Worm (Caenorhabditis elegans) whole organism, L2 larva: ENCODE measurements around the gene Y17G9A.4.

Experiments
- C34F6.9 ChIP-seq: fragments of 150-350 bp; optimal IDR thresholded peaks from 2 replicates; lab custom pipeline; 2014; ENCODE audit warnings: missing biosample characterization, missing genetic modification characterization
- F13H6.1 ChIP-seq: sonication (generic microtip); optimal IDR thresholded peaks from 2 replicates; lab custom pipeline; 2016; ENCODE audit warnings: missing genetic modification characterization, missing compliant biosample characterization
- R02D3.7 ChIP-seq: fragments of 150-350 bp; optimal IDR thresholded peaks from 2 replicates; lab custom pipeline; 2014; ENCODE audit warnings: missing biosample characterization, missing genetic modification characterization
- Y55F3AM.14 ChIP-seq: fragments of 200-800 bp; sonication (Bioruptor generic); optimal IDR thresholded peaks from 2 replicates; lab custom pipeline; 2018; ENCODE audit warnings: mild to moderate bottlenecking, missing genetic modification characterization, missing compliant biosample characterization
- ZK546.5 ChIP-seq: sonication (generic microtip); optimal IDR thresholded peaks from 2 replicates; lab custom pipeline; 2017; ENCODE audit warnings: missing biosample characterization, missing genetic modification characterization
- alr-1 ChIP-seq: fragments of 150-350 bp; optimal IDR thresholded peaks from 2 replicates; lab custom pipeline; 2014; ENCODE audit warnings: missing biosample characterization, missing genetic modification characterization
- aly-2 ChIP-seq: fragments of 150-350 bp; optimal IDR thresholded peaks from 2 replicates; lab custom pipeline; 2014; ENCODE audit warnings: missing biosample characterization, missing genetic modification characterization
- ama-1 ChIP-seq: fragments of 150-350 bp; optimal IDR thresholded peaks from 2 replicates; lab custom pipeline; 2018; ENCODE audit warnings: inconsistent platforms
- blmp-1 ChIP-seq: sonication (generic microtip); optimal IDR thresholded peaks from 2 replicates; lab custom pipeline; 2017; ENCODE audit warnings: missing genetic modification characterization, mild to moderate bottlenecking, missing compliant biosample characterization, antibody characterized with exemption, moderate library complexity; ENCODE audit not compliant: insufficient read depth
- ceh-16 ChIP-seq: fragments of 150-350 bp; optimal IDR thresholded peaks from 2 replicates; lab custom pipeline; 2014; ENCODE audit warnings: missing biosample characterization, missing genetic modification characterization
- ceh-82 ChIP-seq: fragments of 150-350 bp; optimal IDR thresholded peaks from 2 replicates; lab custom pipeline; 2014; ENCODE audit warnings: missing biosample characterization, missing genetic modification characterization
- crh-2 ChIP-seq: sonication (generic microtip); optimal IDR thresholded peaks from 2 replicates; lab custom pipeline; 2017; ENCODE audit warnings: missing biosample characterization, missing genetic modification characterization
- dmd-4 ChIP-seq: sonication (generic microtip); optimal IDR thresholded peaks from 2 replicates; lab custom pipeline; 2017; ENCODE audit warnings: missing biosample characterization, missing genetic modification characterization
- egl-27 ChIP-seq: sonication (generic microtip); optimal IDR thresholded peaks from 3 replicates; lab custom pipeline; 2017; ENCODE audit warnings: missing biosample characterization, missing genetic modification reagents, missing genetic modification characterization
- elt-1 ChIP-seq: fragments of 150-350 bp; optimal IDR thresholded peaks from 2 replicates; lab custom pipeline; 2014; ENCODE audit warnings: missing biosample characterization, missing genetic modification characterization
- elt-3 ChIP-seq: sonication (generic microtip); optimal IDR thresholded peaks from 2 replicates; lab custom pipeline; 2017; ENCODE audit warnings: missing biosample characterization, missing genetic modification characterization
- fos-1 ChIP-seq: fragments of 150-350 bp; optimal IDR thresholded peaks from 2 replicates; lab custom pipeline; 2014; ENCODE audit warnings: missing biosample characterization, missing genetic modification characterization
- gmeb-1 ChIP-seq: fragments of 150-350 bp; optimal IDR thresholded peaks from 2 replicates; lab custom pipeline; 2014; ENCODE audit warnings: missing biosample characterization, missing genetic modification characterization
- lin-11 ChIP-seq: fragments of 150-350 bp; sonication (generic microtip); optimal IDR thresholded peaks from 2 replicates; lab custom pipeline; 2014; ENCODE audit warnings: missing biosample characterization, missing genetic modification characterization, inconsistent platforms, mixed read lengths
- lin-13 ChIP-seq: fragments of 150-350 bp; optimal IDR thresholded peaks from 2 replicates; lab custom pipeline; 2014; ENCODE audit warnings: missing biosample characterization, missing genetic modification reagents, missing genetic modification characterization
- lin-39 ChIP-seq: fragments of 150-350 bp; optimal IDR thresholded peaks from 2 replicates; lab custom pipeline; 2014; ENCODE audit warnings: missing biosample characterization, missing genetic modification reagents, missing genetic modification characterization
- lsy-2 ChIP-seq, 2 experiments: fragments of 150-350 bp in 1 of 2; sonication (generic microtip) in 1 of 2; optimal IDR thresholded peaks; 2 replicates each; lab custom pipeline; 2014 to 2017; ENCODE audit warnings: missing biosample characterization in 2 of 2, missing genetic modification characterization in 2 of 2
- mab-5 ChIP-seq: fragments of 150-350 bp; optimal IDR thresholded peaks from 2 replicates; lab custom pipeline; 2014; ENCODE audit warnings: missing biosample characterization, missing genetic modification characterization
- mbf-1 ChIP-seq: sonication (generic microtip); optimal IDR thresholded peaks from 2 replicates; lab custom pipeline; 2017; ENCODE audit warnings: missing biosample characterization, missing genetic modification characterization
- mdl-1 ChIP-seq, 2 experiments: fragments of 150-350 bp in 1 of 2; sonication (generic microtip) in 1 of 2; optimal IDR thresholded peaks; 2 replicates each; lab custom pipeline; 2017; ENCODE audit warnings: missing biosample characterization in 2 of 2, missing genetic modification characterization in 2 of 2
- nhr-10 ChIP-seq: sonication (generic microtip); optimal IDR thresholded peaks from 2 replicates; lab custom pipeline; 2017; ENCODE audit warnings: missing biosample characterization, missing genetic modification characterization
- nhr-11 ChIP-seq: fragments of 150-350 bp; optimal IDR thresholded peaks from 2 replicates; lab custom pipeline; 2014; ENCODE audit warnings: missing biosample characterization, missing genetic modification characterization
- nhr-12 ChIP-seq: fragments of 150-350 bp; optimal IDR thresholded peaks from 2 replicates; lab custom pipeline; 2014; ENCODE audit warnings: missing biosample characterization, missing genetic modification characterization
- nhr-129 ChIP-seq: fragments of 150-350 bp; optimal IDR thresholded peaks from 2 replicates; lab custom pipeline; 2014; ENCODE audit warnings: missing biosample characterization, missing genetic modification characterization
- nhr-21 ChIP-seq: fragments of 150-350 bp; optimal IDR thresholded peaks from 2 replicates; lab custom pipeline; 2014; ENCODE audit warnings: missing biosample characterization, missing genetic modification characterization
- nhr-23 ChIP-seq: fragments of 150-350 bp; optimal IDR thresholded peaks from 2 replicates; lab custom pipeline; 2014; ENCODE audit warnings: missing biosample characterization, missing genetic modification reagents, missing genetic modification characterization
- nhr-237 ChIP-seq: fragments of 150-350 bp; optimal IDR thresholded peaks from 2 replicates; lab custom pipeline; 2014; ENCODE audit warnings: missing biosample characterization, missing genetic modification characterization
- nhr-25 ChIP-seq: fragments of 150-350 bp; sonication (generic microtip); optimal IDR thresholded peaks from 3 replicates; lab custom pipeline; 2014; ENCODE audit warnings: missing biosample characterization, missing genetic modification characterization
- nhr-6 ChIP-seq: fragments of 150-350 bp; optimal IDR thresholded peaks from 2 replicates; lab custom pipeline; 2014; ENCODE audit warnings: missing biosample characterization, missing genetic modification characterization
- nhr-77 ChIP-seq: fragments of 150-350 bp; optimal IDR thresholded peaks from 2 replicates; lab custom pipeline; 2014; ENCODE audit warnings: missing biosample characterization, missing genetic modification characterization
- peb-1 ChIP-seq: fragments of 150-350 bp; optimal IDR thresholded peaks from 2 replicates; lab custom pipeline; 2014; ENCODE audit warnings: missing biosample characterization, missing genetic modification characterization
- sem-4 ChIP-seq: fragments of 150-350 bp; optimal IDR thresholded peaks from 2 replicates; lab custom pipeline; 2014; ENCODE audit warnings: missing biosample characterization, missing genetic modification reagents, missing genetic modification characterization
- skn-1 ChIP-seq: sonication (generic microtip); optimal IDR thresholded peaks from 2 replicates; lab custom pipeline; 2017; ENCODE audit warnings: missing biosample characterization, missing genetic modification characterization
- sma-3 ChIP-seq: sonication (generic microtip); optimal IDR thresholded peaks from 2 replicates; lab custom pipeline; 2016; ENCODE audit warnings: missing genetic modification reagents, missing genetic modification characterization, missing compliant biosample characterization
- sma-9 ChIP-seq, 2 experiments: fragments of 150-350 bp in 1 of 2; sonication (generic microtip) in 1 of 2; optimal IDR thresholded peaks; 2 replicates each; lab custom pipeline; 2014 to 2016; ENCODE audit warnings: missing genetic modification characterization in 2 of 2, mild to moderate bottlenecking in 1 of 2, missing biosample characterization in 1 of 2, missing compliant biosample characterization in 1 of 2, missing genetic modification reagents in 1 of 2, moderate library complexity in 1 of 2
- snpc-4 ChIP-seq: fragments of 150-350 bp; optimal IDR thresholded peaks from 2 replicates; lab custom pipeline; 2014; ENCODE audit warnings: missing biosample characterization, missing genetic modification characterization
- unc-39 ChIP-seq: fragments of 150-350 bp; optimal IDR thresholded peaks from 2 replicates; lab custom pipeline; 2014; ENCODE audit warnings: missing biosample characterization, missing genetic modification characterization
- unc-55 ChIP-seq: fragments of 150-350 bp; sonication (generic microtip); optimal IDR thresholded peaks from 3 replicates; lab custom pipeline; 2014; ENCODE audit warnings: missing biosample characterization, missing genetic modification reagents, missing genetic modification characterization
- unc-62 ChIP-seq: fragments of 150-350 bp; optimal IDR thresholded peaks from 2 replicates; lab custom pipeline; 2014; ENCODE audit warnings: missing biosample characterization, missing genetic modification reagents, missing genetic modification characterization
- zag-1 ChIP-seq: fragments of 150-350 bp; optimal IDR thresholded peaks from 2 replicates; lab custom pipeline; 2014; ENCODE audit warnings: missing biosample characterization, missing genetic modification characterization
- ztf-1 ChIP-seq: fragments of 200-800 bp; sonication (Bioruptor generic); conservative IDR thresholded peaks from 2 replicates; pipeline ENCODE4 v1.3.6; 2022; ENCODE audit warnings: missing genetic modification characterization, missing compliant biosample characterization
- ztf-11 ChIP-seq: sonication (generic microtip); optimal IDR thresholded peaks from 2 replicates; lab custom pipeline; 2017; ENCODE audit warnings: missing biosample characterization, missing genetic modification characterization
- ztf-4 ChIP-seq: fragments of 150-350 bp; optimal IDR thresholded peaks from 2 replicates; lab custom pipeline; 2014; ENCODE audit warnings: missing biosample characterization, missing genetic modification characterization

The Y17G9A.4 gene

DNA sequence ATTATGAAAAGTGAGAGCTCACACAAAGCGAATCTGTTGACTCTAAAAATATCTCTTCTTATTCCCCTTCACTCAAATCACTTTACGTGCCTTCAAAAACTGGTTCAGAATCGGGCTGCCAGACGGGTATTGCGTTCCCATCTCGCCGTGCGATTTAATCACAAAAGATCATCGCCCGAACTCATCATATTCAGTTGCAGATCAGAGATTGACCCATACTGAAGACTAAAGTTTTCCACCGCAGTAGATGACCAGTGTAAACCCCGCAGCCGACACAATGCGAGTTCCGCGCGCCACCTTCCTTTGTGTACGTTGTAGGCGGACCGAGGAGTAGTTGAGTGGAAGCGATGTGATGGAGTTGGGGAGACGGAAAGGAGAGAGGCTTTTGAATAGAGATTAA, 19.3 kb upstream of the Y17G9A.4 start:
- TF ChIP-seq sem-4 (no peak), C34F6.9 (tag; lab: Kevin White, UChicago) (no peak), R02D3.7 (no peak), sma-3 (peak; percentile 70), nhr-23 (tag; lab: Kevin White, UChicago) (no peak), lsy-2 (tag; optimal IDR thresholded peaks at IDR 0.05; lab: Kevin White, UChicago) (no peak), elt-3 (tag; lab: Kevin White, UChicago) (no peak), gmeb-1 (tag; lab: Kevin White, UChicago) (peak; percentile 48), nhr-129 (tag; lab: Kevin White, UChicago) (no peak), ztf-1 (GFP tag; lab: Robert Waterston, UW) (no peak), crh-2 (tag; lab: Kevin White, UChicago) (peak; percentile 35), blmp-1 (tag; lab: Kevin White, UChicago) (no peak), nhr-11 (tag; lab: Kevin White, UChicago) (no peak), egl-27 (peak; percentile 21), nhr-21 (tag; lab: Kevin White, UChicago) (peak; percentile 70), mbf-1 (tag; lab: Kevin White, UChicago) (no peak), ztf-11 (no peak), nhr-25 (tag; lab: Kevin White, UChicago) (peak; percentile 49), Y55F3AM.14 (no peak), unc-39 (tag; lab: Kevin White, UChicago) (no peak), lin-39 (tag; lab: Kevin White, UChicago) (no peak), nhr-77 (tag; lab: Kevin White, UChicago) (no peak), aly-2 (no peak), nhr-12 (tag; lab: Kevin White, UChicago) (no peak), ama-1 (lab: Kevin White, UChicago) (peak; percentile 84), nhr-10 (tag; lab: Kevin White, UChicago) (no peak), skn-1 (no peak), unc-62 (GFP tag; lab: Kevin White, UChicago) (no peak), sma-9 (GFP tag; optimal IDR thresholded peaks at IDR 0.05; lab: Kevin White, UChicago) (peak; percentile 90), sma-9 (tag; optimal IDR thresholded peaks at IDR 0.05; lab: Kevin White, UChicago) (no peak), elt-1 (tag; lab: Kevin White, UChicago) (no peak), F13H6.1 (peak; percentile 77), zag-1 (no peak), lin-11 (tag; lab: Kevin White, UChicago) (no peak), ceh-16 (tag; lab: Kevin White, UChicago) (no peak), nhr-237 (tag; lab: Kevin White, UChicago) (no peak), mab-5 (no peak), alr-1 (tag; lab: Kevin White, UChicago) (no peak), dmd-4 (tag; lab: Kevin White, UChicago) (no peak), lin-13 (GFP tag; lab: Kevin White, UChicago) (peak; percentile 54), nhr-6 (tag; lab: Kevin White, UChicago) (no peak), mdl-1 (tag; optimal IDR thresholded peaks at IDR 0.05; lab: Kevin White, UChicago) (peak; percentile 3 to 25), ceh-82 (no peak), fos-1 (tag; lab: Kevin White, UChicago) (peak; percentile 48), unc-55 (GFP tag; lab: Kevin White, UChicago) (no peak), ztf-4 (tag; lab: Kevin White, UChicago) (no peak), ZK546.5 (tag; lab: Kevin White, UChicago) (no peak), snpc-4 (peak; percentile 98), peb-1 (tag; lab: Kevin White, UChicago) (peak; percentile 16)
